Worm (Caenorhabditis elegans) whole organism, late embryonic: ENCODE measurements around the gene zmp-3.

ENCODE experiments used
- ceh-19 ChIP-seq: fragments of 200-800 bp; sonication (Bioruptor generic); optimal IDR thresholded peaks from 2 replicates; lab custom pipeline; 2018; ENCODE audit warnings: mild to moderate bottlenecking, missing genetic modification characterization, missing compliant biosample characterization
- ceh-31 ChIP-seq: sonication (generic microtip); optimal IDR thresholded peaks from 2 replicates; lab custom pipeline; 2016; ENCODE audit warnings: missing genetic modification characterization, missing compliant biosample characterization
- zip-5 ChIP-seq: sonication (generic microtip); optimal IDR thresholded peaks from 2 replicates; lab custom pipeline; 2016; ENCODE audit warnings: missing genetic modification characterization, missing compliant biosample characterization

- TF ChIP-seq zip-5 (tag; lab: Kevin White, UChicago) (no peak), ceh-19 (GFP tag; lab: Kevin White, UChicago) (no peak), ceh-31 (tag; lab: Kevin White, UChicago) (no peak)
Observed at ce11 chrV:2876188-2876831, 33.1 kb downstream of the zmp-3 start.
